Worm (Caenorhabditis elegans) whole organism, young adult: Measurements from ENCODE around the gene C15H9.9.

ENCODE experiments used
- B0336.3 ChIP-seq: fragments of 200-800 bp; sonication (Bioruptor generic); IDR thresholded peaks from 2 replicates; pipeline ENCODE4 v1.3.6; 2022; ENCODE audit warnings: missing genetic modification characterization, missing compliant biosample characterization
- D2030.7 ChIP-seq: fragments of 200-800 bp; sonication (Bioruptor generic); IDR thresholded peaks from 2 replicates; pipeline ENCODE4 v1.3.6; 2022; ENCODE audit warnings: missing genetic modification reagents, missing genetic modification characterization, missing compliant biosample characterization
- F22D6.2 ChIP-seq: sonication (generic microtip); optimal IDR thresholded peaks from 2 replicates; lab custom pipeline; 2016; ENCODE audit warnings: mild to moderate bottlenecking, missing genetic modification characterization, missing compliant biosample characterization
- F33H1.4 ChIP-seq: fragments of 200-800 bp; sonication (Bioruptor generic); IDR thresholded peaks from 2 replicates; pipeline ENCODE4 v1.3.6; 2022; ENCODE audit warnings: missing genetic modification reagents, missing genetic modification characterization, missing compliant biosample characterization
- F37B4.10 ChIP-seq: fragments of 200-800 bp; sonication (Bioruptor generic); IDR thresholded peaks from 2 replicates; pipeline ENCODE4 v1.3.6; 2022; ENCODE audit warnings: missing genetic modification characterization, missing compliant biosample characterization
- F57C9.4 ChIP-seq: sonication (generic microtip); optimal IDR thresholded peaks from 2 replicates; lab custom pipeline; 2017; ENCODE audit warnings: mild to moderate bottlenecking, missing genetic modification characterization, missing compliant biosample characterization
- Y53G8AR.9 ChIP-seq: fragments of 200-800 bp; sonication (Bioruptor generic); conservative IDR thresholded peaks from 2 replicates; pipeline ENCODE4 v1.3.6; 2022; ENCODE audit warnings: missing genetic modification reagents, missing genetic modification characterization, missing compliant biosample characterization
- Y56A3A.18 ChIP-seq: fragments of 200-800 bp; sonication (Bioruptor generic); IDR thresholded peaks from 2 replicates; pipeline ENCODE4 v1.3.6; 2022; ENCODE audit warnings: missing genetic modification reagents, missing genetic modification characterization, missing compliant biosample characterization
- Y67H2A.10 ChIP-seq: fragments of 200-800 bp; sonication (Bioruptor generic); conservative IDR thresholded peaks from 2 replicates; pipeline ENCODE4 v1.3.6; 2022; ENCODE audit warnings: missing genetic modification reagents, missing genetic modification characterization, missing compliant biosample characterization
- Y79H2A.3 ChIP-seq: fragments of 200-800 bp; sonication (Bioruptor generic); conservative IDR thresholded peaks from 2 replicates; pipeline ENCODE4 v1.3.6; 2022; ENCODE audit warnings: missing genetic modification reagents, missing genetic modification characterization, missing compliant biosample characterization
- Y95B8A.8 ChIP-seq: fragments of 200-800 bp; sonication (Bioruptor generic); IDR thresholded peaks from 2 replicates; pipeline ENCODE4 v1.3.6; 2022; ENCODE audit warnings: missing genetic modification reagents, missing genetic modification characterization, missing compliant biosample characterization
- aptf-2 ChIP-seq: fragments of 200-800 bp; sonication (Bioruptor generic); conservative IDR thresholded peaks from 2 replicates; pipeline ENCODE4 v1.3.6; 2022; ENCODE audit warnings: missing genetic modification reagents, missing genetic modification characterization, missing compliant biosample characterization
- atf-7 ChIP-seq: sonication (generic microtip); optimal IDR thresholded peaks from 2 replicates; lab custom pipeline; 2017; ENCODE audit warnings: mild to moderate bottlenecking, missing genetic modification characterization, missing compliant biosample characterization
- attf-5 ChIP-seq: fragments of 200-800 bp; sonication (Bioruptor generic); optimal IDR thresholded peaks from 2 replicates; lab custom pipeline; 2018; ENCODE audit warnings: mild to moderate bottlenecking, missing genetic modification characterization, missing compliant biosample characterization
- cebp-2 ChIP-seq: fragments of 200-800 bp; sonication (Bioruptor generic); IDR thresholded peaks from 2 replicates; pipeline ENCODE4 v1.3.6; 2022; ENCODE audit warnings: missing genetic modification characterization, missing compliant biosample characterization
- die-1 ChIP-seq: sonication (generic microtip); optimal IDR thresholded peaks from 2 replicates; lab custom pipeline; 2016; ENCODE audit warnings: missing genotype, mild to moderate bottlenecking, missing genetic modification characterization, missing compliant biosample characterization
- efl-1 ChIP-seq: fragments of 150-350 bp; optimal IDR thresholded peaks from 2 replicates; lab custom pipeline; 2014; ENCODE audit warnings: missing biosample characterization, missing genetic modification reagents, missing genetic modification characterization
- egl-44 ChIP-seq: fragments of 200-800 bp; sonication (Bioruptor generic); IDR thresholded peaks from 2 replicates; pipeline ENCODE4 v1.3.6; 2022; ENCODE audit warnings: missing genetic modification reagents, missing genetic modification characterization, missing compliant biosample characterization
- hlh-26 ChIP-seq: fragments of 200-800 bp; sonication (Bioruptor generic); conservative IDR thresholded peaks from 2 replicates; pipeline ENCODE4 v1.3.6; 2022; ENCODE audit warnings: missing genetic modification reagents, missing genetic modification characterization, missing compliant biosample characterization
- hmg-1.2 ChIP-seq: fragments of 200-800 bp; sonication (Bioruptor generic); IDR thresholded peaks from 2 replicates; pipeline ENCODE4 v1.3.6; 2022; ENCODE audit warnings: missing genetic modification reagents, missing genetic modification characterization, missing compliant biosample characterization
- hsf-1 ChIP-seq: fragments of 200-800 bp; sonication (Bioruptor generic); IDR thresholded peaks from 2 replicates; pipeline ENCODE4 v1.3.6; 2022; ENCODE audit warnings: missing genetic modification reagents, missing genetic modification characterization, missing compliant biosample characterization
- let-607 ChIP-seq, 2 experiments: fragments of 200-800 bp in 1 of 2; sonication (Bioruptor generic) in 1 of 2; sonication (generic microtip) in 1 of 2; optimal IDR thresholded peaks; 2 replicates each; lab custom pipeline; 2016 to 2018; ENCODE audit warnings: mild to moderate bottlenecking in 2 of 2, missing compliant biosample characterization in 2 of 2, missing genetic modification characterization in 2 of 2, moderate library complexity in 2 of 2, missing genotype in 1 of 2
- lir-1 ChIP-seq: fragments of 200-800 bp; sonication (Bioruptor generic); conservative IDR thresholded peaks from 2 replicates; pipeline ENCODE4 v1.3.6; 2022; ENCODE audit warnings: missing genetic modification reagents, missing genetic modification characterization, missing compliant biosample characterization
- madf-10 ChIP-seq: sonication (generic microtip); optimal IDR thresholded peaks from 2 replicates; lab custom pipeline; 2016; ENCODE audit warnings: mild to moderate bottlenecking, missing genetic modification characterization, missing compliant biosample characterization
- madf-8 ChIP-seq: fragments of 200-800 bp; sonication (Bioruptor generic); conservative IDR thresholded peaks from 2 replicates; pipeline ENCODE4 v1.3.6; 2022; ENCODE audit warnings: missing genetic modification reagents, missing genetic modification characterization, missing compliant biosample characterization
- mel-28 ChIP-seq: sonication (generic microtip); optimal IDR thresholded peaks from 2 replicates; lab custom pipeline; 2016; ENCODE audit warnings: borderline replicate concordance, mild to moderate bottlenecking, missing genetic modification characterization, missing compliant biosample characterization
- mxl-1 ChIP-seq: sonication (generic microtip); optimal IDR thresholded peaks from 2 replicates; lab custom pipeline; 2016; ENCODE audit warnings: missing genetic modification characterization, missing compliant biosample characterization
- nhr-90 ChIP-seq: sonication (generic microtip); optimal IDR thresholded peaks from 2 replicates; lab custom pipeline; 2016; ENCODE audit warnings: missing genotype, mild to moderate bottlenecking, missing genetic modification characterization, missing compliant biosample characterization
- pbrm-1 ChIP-seq: fragments of 200-800 bp; sonication (Bioruptor generic); IDR thresholded peaks from 2 replicates; pipeline ENCODE4 v1.3.6; 2022; ENCODE audit warnings: missing genetic modification reagents, missing genetic modification characterization, missing compliant biosample characterization
- pha-4 ChIP-seq: fragments of 150-350 bp; sonication (generic microtip); optimal IDR thresholded peaks from 2 replicates; lab custom pipeline; 2014; ENCODE audit warnings: missing biosample characterization, missing genetic modification reagents, missing genetic modification characterization
- rcor-1 ChIP-seq: fragments of 200-800 bp; sonication (Bioruptor generic); IDR thresholded peaks from 2 replicates; pipeline ENCODE4 v1.3.6; 2022; ENCODE audit warnings: missing genetic modification reagents, missing genetic modification characterization, missing compliant biosample characterization
- repo-1 ChIP-seq: sonication (generic microtip); optimal IDR thresholded peaks from 2 replicates; lab custom pipeline; 2017; ENCODE audit warnings: mild to moderate bottlenecking, missing genetic modification characterization, missing compliant biosample characterization
- somi-1 ChIP-seq: fragments of 200-800 bp; sonication (Bioruptor generic); optimal IDR thresholded peaks from 2 replicates; lab custom pipeline; 2018; ENCODE audit warnings: mild to moderate bottlenecking, missing genetic modification characterization, missing compliant biosample characterization
- sptf-2 ChIP-seq: fragments of 200-800 bp; sonication (Bioruptor generic); optimal IDR thresholded peaks from 2 replicates; lab custom pipeline; 2018; ENCODE audit warnings: mild to moderate bottlenecking, missing genetic modification characterization, missing compliant biosample characterization
- tbx-9 ChIP-seq: sonication (generic microtip); optimal IDR thresholded peaks from 2 replicates; lab custom pipeline; 2016; ENCODE audit warnings: borderline replicate concordance, missing genetic modification characterization, inconsistent platforms, missing compliant biosample characterization
- tlf-1 ChIP-seq: fragments of 200-800 bp; sonication (Bioruptor generic); optimal IDR thresholded peaks from 2 replicates; lab custom pipeline; 2018; ENCODE audit warnings: mild to moderate bottlenecking, missing genetic modification characterization, missing compliant biosample characterization
- unc-130 ChIP-seq: sonication (generic microtip); optimal IDR thresholded peaks from 2 replicates; lab custom pipeline; 2016; ENCODE audit warnings: missing genetic modification reagents, missing genetic modification characterization, missing compliant biosample characterization
- zim-3 ChIP-seq: sonication (generic microtip); optimal IDR thresholded peaks from 2 replicates; lab custom pipeline; 2017; ENCODE audit warnings: mild to moderate bottlenecking, missing genetic modification characterization, moderate library complexity, missing compliant biosample characterization
- ztf-18 ChIP-seq: sonication (generic microtip); optimal IDR thresholded peaks from 2 replicates; lab custom pipeline; 2016; ENCODE audit warnings: missing genotype, mild to moderate bottlenecking, missing genetic modification characterization, missing compliant biosample characterization

The C15H9.9 gene

DNA sequence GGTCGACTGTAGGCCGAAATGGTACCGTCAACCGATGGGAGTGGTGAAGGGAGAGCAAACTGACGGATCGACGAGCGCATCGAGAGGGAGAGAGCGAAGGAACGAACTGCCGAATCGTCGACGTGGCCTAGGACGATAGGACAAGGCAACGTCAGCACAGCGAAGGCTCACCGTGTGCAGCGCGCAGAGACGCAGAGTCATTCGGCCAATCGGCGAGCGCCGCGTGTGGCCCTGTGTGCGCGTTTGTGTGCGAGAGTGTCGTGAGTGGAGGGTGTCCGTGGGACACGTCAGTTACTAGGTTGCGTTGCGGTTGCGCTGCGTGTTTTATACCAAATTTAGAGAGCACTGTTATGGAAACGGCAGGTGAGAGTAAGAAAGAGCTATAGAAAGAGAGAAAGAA, 36.1 kb downstream of the C15H9.9 start, which contains the start of gene hsp-3 (continued):
- no peak for TF ChIP-seq hlh-26
- peak; percentile 95 for TF ChIP-seq lir-1
- TF ChIP-seq madf-8 (GFP tag; lab: Robert Waterston, UW) = no peak
- peak; percentile 86 for TF ChIP-seq rcor-1 (GFP tag; lab: Robert Waterston, UW)
- TF ChIP-seq Y95B8A.8 (GFP tag; lab: Robert Waterston, UW) = peak; percentile 85; the same call in 1 of the 2 replicates
- peak; percentile 94 for TF ChIP-seq Y53G8AR.9 (GFP tag; lab: Robert Waterston, UW)
- peak; percentile 85 for TF ChIP-seq somi-1 (GFP tag; lab: Kevin White, UChicago)
- TF ChIP-seq efl-1 (GFP tag; lab: Kevin White, UChicago) = no peak
- peak; percentile 94 for TF ChIP-seq Y67H2A.10
- no peak for TF ChIP-seq Y79H2A.3 (GFP tag; lab: Robert Waterston, UW)
- TF ChIP-seq pbrm-1 (GFP tag; lab: Robert Waterston, UW) = peak; percentile 98
- peak; percentile 74 for TF ChIP-seq ztf-18
- TF ChIP-seq hmg-1.2 (GFP tag; lab: Robert Waterston, UW) = peak; percentile 95
- TF ChIP-seq egl-44 (GFP tag; lab: Robert Waterston, UW) = peak; percentile 92
- peak; percentile 13; the same call in 1 of the 2 replicates for TF ChIP-seq F33H1.4 (GFP tag; lab: Robert Waterston, UW)
- peak; percentile 11 for TF ChIP-seq F57C9.4
- no peak for TF ChIP-seq unc-130 (GFP tag; lab: Kevin White, UChicago)
- TF ChIP-seq mel-28 (tag; lab: Kevin White, UChicago) = peak; percentile 5
- peak; percentile 93; the same call in 1 of the 2 replicates for TF ChIP-seq F37B4.10 (GFP tag; lab: Robert Waterston, UW)
- TF ChIP-seq tbx-9 (tag; lab: Kevin White, UChicago) = no peak
- TF ChIP-seq cebp-2 (GFP tag; lab: Robert Waterston, UW) = no peak
- TF ChIP-seq zim-3 = peak; percentile 83

DNA sequence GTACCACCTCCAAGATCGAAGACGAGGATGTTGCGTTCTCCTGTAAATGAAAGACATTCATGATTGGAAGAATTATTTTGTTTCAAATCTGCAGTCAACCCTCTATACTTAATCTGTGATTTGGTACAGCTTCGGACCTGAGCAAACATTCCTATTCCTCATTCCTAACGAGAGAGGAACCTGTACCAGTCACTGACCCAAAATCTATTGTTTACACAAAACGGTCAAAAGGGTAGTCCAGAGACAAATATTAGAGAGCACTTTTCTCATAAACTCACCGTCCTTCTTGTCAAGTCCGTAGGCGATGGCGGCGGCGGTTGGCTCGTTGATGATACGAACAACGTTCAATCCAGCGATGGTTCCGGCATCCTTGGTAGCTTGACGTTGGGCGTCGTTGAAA, 37.3 kb downstream of the C15H9.9 start:
- TF ChIP-seq D2030.7 (GFP tag; lab: Robert Waterston, UW) (no peak), nhr-90 (tag; lab: Kevin White, UChicago) (no peak), mel-28 (tag; lab: Kevin White, UChicago) (no peak), attf-5 (no peak), hsf-1 (GFP tag; lab: Robert Waterston, UW) (no peak), ztf-18 (no peak), aptf-2 (GFP tag; lab: Robert Waterston, UW) (no peak), pha-4 (no peak), zim-3 (no peak)

DNA sequence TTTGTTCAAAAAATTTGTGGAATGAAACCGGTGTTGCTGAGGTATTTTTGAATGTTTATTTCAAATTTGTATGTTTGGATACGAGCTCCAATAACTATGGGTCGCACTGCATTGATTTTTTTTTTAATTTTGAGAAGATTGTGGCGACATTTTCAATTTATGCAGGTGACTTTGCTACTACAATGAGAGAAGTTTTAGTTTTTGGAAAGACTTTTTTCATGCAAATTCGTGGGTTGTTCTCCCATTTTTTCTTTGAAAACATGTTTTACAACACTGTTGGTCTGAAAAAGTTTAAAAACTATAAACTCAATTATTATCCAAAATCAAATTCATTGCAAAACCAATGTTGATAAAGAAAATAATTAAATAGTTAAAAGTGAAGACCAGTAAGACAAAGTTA, 39.4 kb downstream of the C15H9.9 start:
- TF ChIP-seq Y56A3A.18 (GFP tag; lab: Robert Waterston, UW) = peak; percentile 18; the same call in 1 of the 2 replicates
- TF ChIP-seq sptf-2 = peak; percentile 12
- TF ChIP-seq atf-7 (tag; lab: Kevin White, UChicago) = peak; percentile 41
- TF ChIP-seq Y53G8AR.9 (GFP tag; lab: Robert Waterston, UW) = 0 out of 2 replicates have a peak, but pooled peaks have one; percentile 39
- peak; percentile 54 for TF ChIP-seq tlf-1 (GFP tag; lab: Kevin White, UChicago)
- TF ChIP-seq let-607 (tag; optimal IDR thresholded peaks at IDR 0.05; lab: Kevin White, UChicago) = peak; percentile 7 to 42
- peak; percentile 61 for TF ChIP-seq madf-10 (tag; lab: Kevin White, UChicago)
- 0 out of 2 replicates have a peak, but pooled peaks have one; percentile 23 for TF ChIP-seq B0336.3 (GFP tag; lab: Robert Waterston, UW)
- TF ChIP-seq repo-1 = no peak
- TF ChIP-seq die-1 (tag; lab: Kevin White, UChicago) = peak; percentile 20
- TF ChIP-seq mxl-1 (tag; lab: Kevin White, UChicago) = no peak
- TF ChIP-seq zim-3 = no peak
- peak; percentile 22 for TF ChIP-seq F22D6.2
